Fruit fly (Drosophila melanogaster): ENCODE results near the gene CG31789.

CG31789 gene

DNA sequence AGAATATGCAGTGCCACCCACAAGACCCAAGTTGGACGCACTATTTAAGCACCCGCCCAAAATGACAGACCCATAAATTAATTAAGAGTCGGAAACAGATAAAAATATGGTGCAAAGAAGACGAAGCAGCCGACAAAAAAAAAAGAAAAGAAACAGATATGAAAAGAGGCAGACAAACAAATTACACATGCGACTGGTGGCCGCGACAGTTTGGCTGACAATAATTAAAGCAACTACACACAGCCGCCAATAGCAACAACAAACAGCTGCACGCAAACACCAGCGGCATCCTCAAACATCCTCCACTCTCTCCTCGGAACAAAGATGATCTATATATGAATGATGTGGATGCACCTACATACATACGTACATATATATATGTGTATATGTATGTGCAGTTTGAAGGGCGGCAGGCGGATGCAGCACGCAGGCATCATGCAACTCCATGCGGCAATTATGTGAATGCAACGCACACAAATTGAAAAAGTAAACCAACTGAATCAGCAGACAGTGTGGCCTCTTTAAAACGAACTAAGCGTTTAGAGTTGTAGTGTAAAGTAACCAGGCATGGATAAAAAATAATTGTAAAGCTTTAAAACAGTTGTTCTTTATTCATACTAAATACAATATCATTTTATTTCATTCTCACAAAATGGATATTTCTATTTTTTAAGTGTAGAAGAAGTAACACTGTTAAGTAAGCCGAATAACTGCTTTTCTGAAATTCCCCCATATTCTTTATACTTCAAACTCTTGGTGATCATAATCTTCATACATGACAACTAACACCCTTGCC is 42.3 kb downstream of the CG31789 start (continued):
- TF ChIP-seq en (GFP tag; optimal IDR thresholded peaks at IDR 0.05) (peak; percentile 36), CG16815 (GFP tag; optimal IDR thresholded peaks at IDR 0.05) (no peak), CG8478 (optimal IDR thresholded peaks at IDR 0.05) (no peak), Mad (GFP tag; optimal IDR thresholded peaks at IDR 0.05) (no peak), Ssrp (tag; optimal IDR thresholded peaks at IDR 0.05) (peak; percentile 62), sug (tag; optimal IDR thresholded peaks at IDR 0.05) (no peak), crp (GFP tag; optimal IDR thresholded peaks at IDR 0.05) (no peak), bab2 (GFP tag; optimal IDR thresholded peaks at IDR 0.05) (peak; percentile 13), CG12391 (tag; optimal IDR thresholded peaks at IDR 0.05) (peak; percentile 57), nau (GFP tag; optimal IDR thresholded peaks at IDR 0.05) (no peak), Dp (GFP tag; optimal IDR thresholded peaks at IDR 0.05) (no peak), gsb-n (tag; optimal IDR thresholded peaks at IDR 0.05) (no peak), Vsx1 (GFP tag; optimal IDR thresholded peaks at IDR 0.05) (no peak), CG34422 (GFP tag; IDR thresholded peaks at IDR 0.05) (no peak), PHDP (tag; optimal IDR thresholded peaks at IDR 0.05) (peak; percentile 56), Hmx (GFP tag; optimal IDR thresholded peaks at IDR 0.05) (no peak), grau (tag; optimal IDR thresholded peaks at IDR 0.05) (peak; percentile 93), CG4282 (GFP tag; optimal IDR thresholded peaks at IDR 0.05) (no peak), CG3163 (GFP tag; optimal IDR thresholded peaks at IDR 0.05) (no peak), Dek (tag; optimal IDR thresholded peaks at IDR 0.05) (no peak), tin (GFP tag; optimal IDR thresholded peaks at IDR 0.05) (no peak), esg (GFP tag; conservative IDR thresholded peaks at IDR 0.05) (peak; percentile 35; the same call in 1 of the 2 replicates), CG9609 (GFP tag; optimal IDR thresholded peaks at IDR 0.05) (no peak), unpg (GFP tag; optimal IDR thresholded peaks at IDR 0.05) (peak; percentile 56), CG17361 (GFP tag; IDR thresholded peaks at IDR 0.05) (no peak), CG6254 (GFP tag; optimal IDR thresholded peaks at IDR 0.05) (no peak), prd (optimal IDR thresholded peaks at IDR 0.05) (no peak), prd (GFP tag; IDR thresholded peaks at IDR 0.05) (no peak), CG7839 (tag; optimal IDR thresholded peaks at IDR 0.05) (peak; percentile 35), Lhr (GFP tag; optimal IDR thresholded peaks at IDR 0.05) (peak; percentile 15), Max (GFP tag; optimal IDR thresholded peaks at IDR 0.05) (no peak), ERR (GFP tag; optimal IDR thresholded peaks at IDR 0.05) (no peak), tio (GFP tag; optimal IDR thresholded peaks at IDR 0.05) (peak; percentile 36), dmrt11E (tag; optimal IDR thresholded peaks at IDR 0.05) (peak; percentile 59), Optix (GFP tag; IDR thresholded peaks at IDR 0.05) (no peak), onecut (GFP tag; IDR thresholded peaks at IDR 0.05) (no peak), Xbp1 (GFP tag; optimal IDR thresholded peaks at IDR 0.05) (peak; percentile 18), schlank (tag; optimal IDR thresholded peaks at IDR 0.05) (no peak), az2 (GFP tag; optimal IDR thresholded peaks at IDR 0.05) (peak; percentile 32), CG18619 (GFP tag; optimal IDR thresholded peaks at IDR 0.05) (peak; percentile 14), Ets65A (GFP tag) (no peak), pnt (GFP tag; optimal IDR thresholded peaks at IDR 0.05) (no peak), dmrt99B (tag; optimal IDR thresholded peaks at IDR 0.05) (peak; percentile 18), CG1602 (GFP tag; optimal IDR thresholded peaks at IDR 0.05) (no peak), CG11085 (GFP tag; IDR thresholded peaks at IDR 0.05) (no peak), CG12155 (GFP tag; optimal IDR thresholded peaks at IDR 0.05) (no peak), Ada2b (GFP tag; IDR thresholded peaks at IDR 0.05) (peak; percentile 34; the same call in 1 of the 2 replicates), CG2120 (GFP tag; optimal IDR thresholded peaks at IDR 0.05) (peak; percentile 19), CG14667 (GFP tag; IDR thresholded peaks at IDR 0.05) (no peak), CG33213 (GFP tag; optimal IDR thresholded peaks at IDR 0.05) (no peak), insv (GFP tag; optimal IDR thresholded peaks at IDR 0.05) (no peak)
